Worm (Caenorhabditis elegans) whole organism, midembryonic: ENCODE measurements around the gene W03G11.3.

Experiments
- T22C8.4 ChIP-seq: fragments of 200-800 bp; sonication (Bioruptor generic); IDR thresholded peaks from 2 replicates; pipeline ENCODE4 v1.3.6; 2022; ENCODE audit warnings: missing genetic modification characterization, missing compliant biosample characterization
- cog-1 ChIP-seq: sonication (generic microtip); optimal IDR thresholded peaks from 2 replicates; lab custom pipeline; 2016; ENCODE audit warnings: missing genetic modification characterization, missing compliant biosample characterization
- flt-1 ChIP-seq: fragments of 200-800 bp; sonication (Bioruptor generic); IDR thresholded peaks from 2 replicates; pipeline ENCODE4 v1.3.6; 2022; ENCODE audit warnings: missing genetic modification characterization, missing compliant biosample characterization
- klf-2 ChIP-seq: fragments of 200-800 bp; sonication (Bioruptor generic); conservative IDR thresholded peaks from 2 replicates; pipeline ENCODE4 v1.3.6; 2022; ENCODE audit warnings: missing genetic modification reagents, missing genetic modification characterization, missing compliant biosample characterization
- med-1 ChIP-seq: sonication (generic microtip); optimal IDR thresholded peaks from 2 replicates; lab custom pipeline; 2017; ENCODE audit warnings: missing genetic modification characterization, mild to moderate bottlenecking, missing compliant biosample characterization, antibody characterized with exemption, missing genetic modification reagents; ENCODE audit not compliant: insufficient read depth
- ref-1 ChIP-seq: fragments of 200-800 bp; sonication (Bioruptor generic); conservative IDR thresholded peaks from 2 replicates; pipeline ENCODE4 v1.3.6; 2022; ENCODE audit warnings: missing genetic modification reagents, missing genetic modification characterization, missing compliant biosample characterization
- tab-1 ChIP-seq: fragments of 200-800 bp; sonication (Bioruptor generic); IDR thresholded peaks from 2 replicates; pipeline ENCODE4 v1.3.6; 2022; ENCODE audit warnings: missing genetic modification characterization, missing compliant biosample characterization
- ztf-23 ChIP-seq: fragments of 200-800 bp; sonication (Bioruptor generic); IDR thresholded peaks from 2 replicates; pipeline ENCODE4 v1.3.6; 2022; ENCODE audit warnings: missing genetic modification reagents, missing genetic modification characterization, missing compliant biosample characterization
- ztf-29 ChIP-seq: fragments of 200-800 bp; sonication (Bioruptor generic); IDR thresholded peaks from 2 replicates; pipeline ENCODE4 v1.3.6; 2022; ENCODE audit warnings: missing genetic modification reagents, missing genetic modification characterization, missing compliant biosample characterization

Gene W03G11.3

ce11 chrX:12095200-12095599 lies 8.4 kb downstream of the W03G11.3 start:
- TF ChIP-seq ztf-29 (GFP tag; lab: Robert Waterston, UW), result no peak
- no peak for TF ChIP-seq T22C8.4
- no peak for TF ChIP-seq tab-1
- no peak for TF ChIP-seq ztf-23 (GFP tag; lab: Robert Waterston, UW)
- TF ChIP-seq klf-2 (GFP tag; lab: Robert Waterston, UW), result no peak
- no peak for TF ChIP-seq ref-1 (GFP tag; lab: Robert Waterston, UW)
- no peak for TF ChIP-seq cog-1 (tag; lab: Kevin White, UChicago)
- no peak for TF ChIP-seq flt-1 (GFP tag; lab: Robert Waterston, UW)
- TF ChIP-seq med-1 (GFP tag; lab: Kevin White, UChicago), result no peak

ce11 chrX:12093992-12094391 lies 9.6 kb downstream of the W03G11.3 start:
- TF ChIP-seq T22C8.4 (no peak), tab-1 (no peak), cog-1 (tag; lab: Kevin White, UChicago) (no peak), ref-1 (GFP tag; lab: Robert Waterston, UW) (no peak), med-1 (GFP tag; lab: Kevin White, UChicago) (no peak), ztf-23 (GFP tag; lab: Robert Waterston, UW) (no peak), klf-2 (GFP tag; lab: Robert Waterston, UW) (no peak), ztf-29 (GFP tag; lab: Robert Waterston, UW) (no peak), flt-1 (GFP tag; lab: Robert Waterston, UW) (no peak)

- TF ChIP-seq ztf-29 (GFP tag; lab: Robert Waterston, UW), result no peak
- TF ChIP-seq tab-1, result no peak
- TF ChIP-seq klf-2 (GFP tag; lab: Robert Waterston, UW), result no peak
- TF ChIP-seq flt-1 (GFP tag; lab: Robert Waterston, UW), result no peak
- no peak for TF ChIP-seq T22C8.4
- TF ChIP-seq cog-1 (tag; lab: Kevin White, UChicago), result no peak
- TF ChIP-seq ref-1 (GFP tag; lab: Robert Waterston, UW), result no peak
- TF ChIP-seq ztf-23 (GFP tag; lab: Robert Waterston, UW), result no peak
- no peak for TF ChIP-seq med-1 (GFP tag; lab: Kevin White, UChicago)
Measured at ce11 chrX:12093043-12093442, 10.6 kb downstream of the W03G11.3 start, which contains the start of gene W03G11.4. TSS of gene W03G11.4 (minus strand) at chrX:12093143.

- no peak for TF ChIP-seq flt-1 (GFP tag; lab: Robert Waterston, UW)
- no peak for TF ChIP-seq T22C8.4
- no peak for TF ChIP-seq ztf-23 (GFP tag; lab: Robert Waterston, UW)
- TF ChIP-seq cog-1 (tag; lab: Kevin White, UChicago), result no peak
- TF ChIP-seq ztf-29 (GFP tag; lab: Robert Waterston, UW), result no peak
- TF ChIP-seq tab-1, result no peak
- TF ChIP-seq med-1 (GFP tag; lab: Kevin White, UChicago), result no peak
- no peak for TF ChIP-seq ref-1 (GFP tag; lab: Robert Waterston, UW)
- no peak for TF ChIP-seq klf-2 (GFP tag; lab: Robert Waterston, UW)
Measured at ce11 chrX:12092621-12093020, 11.0 kb downstream of the W03G11.3 start.

ce11 chrX:12086297-12086696 lies 17.3 kb downstream of the W03G11.3 start:
- TF ChIP-seq med-1 (GFP tag; lab: Kevin White, UChicago) (no peak), flt-1 (GFP tag; lab: Robert Waterston, UW) (no peak), ref-1 (GFP tag; lab: Robert Waterston, UW) (no peak), ztf-23 (GFP tag; lab: Robert Waterston, UW) (no peak), tab-1 (no peak), ztf-29 (GFP tag; lab: Robert Waterston, UW) (no peak), cog-1 (tag; lab: Kevin White, UChicago) (no peak), klf-2 (GFP tag; lab: Robert Waterston, UW) (no peak), T22C8.4 (no peak)

ce11 chrX:12082813-12083212 lies 20.8 kb downstream of the W03G11.3 start:
- TF ChIP-seq klf-2 (GFP tag; lab: Robert Waterston, UW), result no peak
- no peak for TF ChIP-seq med-1 (GFP tag; lab: Kevin White, UChicago)
- TF ChIP-seq cog-1 (tag; lab: Kevin White, UChicago), result no peak
- no peak for TF ChIP-seq tab-1
- no peak for TF ChIP-seq flt-1 (GFP tag; lab: Robert Waterston, UW)
- TF ChIP-seq ztf-23 (GFP tag; lab: Robert Waterston, UW), result no peak
- no peak for TF ChIP-seq ref-1 (GFP tag; lab: Robert Waterston, UW)
- no peak for TF ChIP-seq ztf-29 (GFP tag; lab: Robert Waterston, UW)
- no peak for TF ChIP-seq T22C8.4

- TF ChIP-seq med-1 (GFP tag; lab: Kevin White, UChicago) (no peak), ztf-23 (GFP tag; lab: Robert Waterston, UW) (no peak), flt-1 (GFP tag; lab: Robert Waterston, UW) (no peak), T22C8.4 (no peak)
Measured at ce11 chrX:12081250-12081649, 22.4 kb downstream of the W03G11.3 start.

ce11 chrX:12080581-12081162 lies 22.9 kb downstream of the W03G11.3 start:
- TF ChIP-seq tab-1 (no peak), flt-1 (GFP tag; lab: Robert Waterston, UW) (peak; percentile 53; the same call in 1 of the 2 replicates), ref-1 (GFP tag; lab: Robert Waterston, UW) (no peak)

- no peak for TF ChIP-seq ztf-23 (GFP tag; lab: Robert Waterston, UW)
- TF ChIP-seq tab-1, result no peak
- no peak for TF ChIP-seq cog-1 (tag; lab: Kevin White, UChicago)
- TF ChIP-seq flt-1 (GFP tag; lab: Robert Waterston, UW), result no peak
- no peak for TF ChIP-seq T22C8.4
- no peak for TF ChIP-seq ref-1 (GFP tag; lab: Robert Waterston, UW)
- no peak for TF ChIP-seq ztf-29 (GFP tag; lab: Robert Waterston, UW)
- TF ChIP-seq med-1 (GFP tag; lab: Kevin White, UChicago), result no peak
- no peak for TF ChIP-seq klf-2 (GFP tag; lab: Robert Waterston, UW)
Measured at ce11 chrX:12073764-12074163, 29.8 kb downstream of the W03G11.3 start, which contains the start of gene tmem-145. TSS of gene tmem-145 (minus strand) at chrX:12073864.
